Worm (Caenorhabditis elegans): ENCODE data around the gene F22F7.7.

DNA sequence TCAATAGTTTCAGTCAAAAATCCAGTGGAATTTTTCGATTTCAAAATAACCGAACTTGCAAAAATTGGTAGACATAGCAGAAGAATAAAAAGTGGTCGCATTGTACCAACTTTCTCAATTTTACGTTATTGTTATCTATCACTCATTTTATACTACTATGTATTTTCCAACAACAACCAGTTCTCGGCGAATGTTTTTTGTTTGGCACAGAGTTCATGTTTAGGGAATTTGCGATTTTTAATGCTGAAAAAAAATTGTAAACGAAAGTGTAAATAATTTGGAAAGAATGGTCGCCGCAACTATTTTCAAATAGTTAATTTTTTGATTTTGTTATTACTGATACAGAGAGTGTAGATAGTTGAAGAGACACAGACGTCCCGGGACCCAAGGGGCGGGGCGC, 9.6 kb upstream of the F22F7.7 start, which contains the start of gene C45H4.21:
- TF ChIP-seq C34B4.2 (tag; optimal IDR thresholded peaks at IDR 0.05), result no peak
- no peak for TF ChIP-seq lin-35 (GFP tag; optimal IDR thresholded peaks at IDR 0.05)
- TF ChIP-seq nhr-237 (tag; optimal IDR thresholded peaks at IDR 0.05), result no peak
- no peak for TF ChIP-seq skn-1 (tag; optimal IDR thresholded peaks at IDR 0.05)
- TF ChIP-seq elt-2 (tag; optimal IDR thresholded peaks at IDR 0.05), result no peak
- no peak for TF ChIP-seq hpl-2 (GFP tag; optimal IDR thresholded peaks at IDR 0.05)
- TF ChIP-seq lir-3 (tag; optimal IDR thresholded peaks at IDR 0.05; ENCODE audit: poor library complexity), result no peak
- TF ChIP-seq hlh-4 (tag; optimal IDR thresholded peaks at IDR 0.05), result no peak
- no peak for TF ChIP-seq ceh-82 (tag; optimal IDR thresholded peaks at IDR 0.05)

Measured in whole organism, L1 larva.